Worm (Caenorhabditis elegans): ENCODE measurements around the gene srg-59.

srg-59 gene

DNA sequence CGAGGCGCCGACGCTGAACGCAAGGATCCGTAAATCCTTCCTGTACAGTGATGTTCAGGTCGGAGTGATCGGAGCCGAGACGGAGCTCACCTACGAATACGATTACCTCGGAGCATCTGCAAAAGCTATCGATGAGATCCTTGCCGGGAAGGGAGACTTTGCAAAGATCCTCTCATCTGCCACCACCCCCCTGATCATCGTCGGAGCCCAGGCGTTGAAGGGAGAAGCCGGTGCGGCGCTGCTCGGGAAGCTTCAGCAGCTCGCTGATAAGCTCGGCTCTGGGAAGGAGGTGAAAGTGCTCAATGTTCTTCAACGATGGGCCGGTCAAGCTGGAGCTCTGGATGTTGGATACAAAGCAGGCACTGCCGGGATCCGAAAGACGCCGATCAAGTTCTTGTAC lies 21.8 kb downstream of the srg-59 start:
- TF ChIP-seq nhr-77 (tag; optimal IDR thresholded peaks at IDR 0.05): no peak
- no peak for TF ChIP-seq nhr-47 (tag; optimal IDR thresholded peaks at IDR 0.05)
- TF ChIP-seq ets-5 (GFP tag; IDR thresholded peaks at IDR 0.05): no peak
- TF ChIP-seq ceh-63 (GFP tag; optimal IDR thresholded peaks at IDR 0.05): no peak
- no peak for TF ChIP-seq sup-37 (GFP tag; optimal IDR thresholded peaks at IDR 0.05)
- no peak for TF ChIP-seq ztf-4 (tag; optimal IDR thresholded peaks at IDR 0.05)

DNA sequence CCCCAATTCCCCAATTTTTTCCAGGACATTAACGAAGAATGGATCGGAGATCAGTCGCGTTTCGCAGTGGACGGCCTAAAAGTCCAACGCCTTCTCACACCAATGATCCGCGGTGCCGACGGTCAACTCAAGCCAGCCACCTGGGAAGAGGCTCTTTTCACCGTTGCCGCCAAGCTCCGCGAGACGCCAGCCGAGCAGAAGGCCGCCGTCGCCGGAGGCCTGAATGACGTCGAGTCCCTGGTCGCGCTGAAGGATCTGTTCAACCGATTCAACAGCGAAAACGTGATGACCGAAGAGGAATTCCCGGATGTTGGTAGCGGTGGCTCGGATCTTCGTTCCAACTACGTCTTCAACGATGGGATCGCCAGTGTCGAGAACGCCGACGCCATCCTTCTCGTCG lies 22.2 kb downstream of the srg-59 start:
- TF ChIP-seq nhr-11 (tag; optimal IDR thresholded peaks at IDR 0.05) (no peak), hlh-17 (GFP tag; optimal IDR thresholded peaks at IDR 0.05; ENCODE audit: borderline replicate concordance) (no peak), pax-3 (tag; optimal IDR thresholded peaks at IDR 0.05) (no peak), ets-5 (GFP tag; IDR thresholded peaks at IDR 0.05) (no peak), tbx-2 (tag; optimal IDR thresholded peaks at IDR 0.05) (no peak), mab-9 (GFP tag; IDR thresholded peaks at IDR 0.05) (no peak), mdl-1 (tag; optimal IDR thresholded peaks at IDR 0.05) (no peak), sptf-1 (tag; optimal IDR thresholded peaks at IDR 0.05) (no peak), ceh-63 (GFP tag; optimal IDR thresholded peaks at IDR 0.05) (no peak), nhr-47 (tag; optimal IDR thresholded peaks at IDR 0.05) (no peak), ceh-8 (GFP tag; optimal IDR thresholded peaks at IDR 0.05) (no peak), ama-1 (optimal IDR thresholded peaks at IDR 0.05) (no peak)

ce11 chrV:2698826-2699225 lies 26.3 kb downstream of the srg-59 start, which contains the start of gene nuo-5:
Gene nuo-5, plus strand, starts transcription at chrV:2698972.
- TF ChIP-seq egl-27 (tag; optimal IDR thresholded peaks at IDR 0.05): no peak

- TF ChIP-seq C04F5.9 (tag; optimal IDR thresholded peaks at IDR 0.05) (no peak), skn-1 (tag; optimal IDR thresholded peaks at IDR 0.05) (no peak), Y116A8C.19 (tag; optimal IDR thresholded peaks at IDR 0.05; ENCODE audit: borderline replicate concordance) (no peak), elt-3 (tag; optimal IDR thresholded peaks at IDR 0.05) (no peak), ama-1 (optimal IDR thresholded peaks at IDR 0.05) (no peak), unc-130 (tag; optimal IDR thresholded peaks at IDR 0.05) (no peak), ceh-82 (tag; optimal IDR thresholded peaks at IDR 0.05) (no peak), zip-4 (GFP tag; optimal IDR thresholded peaks at IDR 0.05) (no peak)
Measured at ce11 chrV:2697693-2698092, 27.4 kb downstream of the srg-59 start.

DNA sequence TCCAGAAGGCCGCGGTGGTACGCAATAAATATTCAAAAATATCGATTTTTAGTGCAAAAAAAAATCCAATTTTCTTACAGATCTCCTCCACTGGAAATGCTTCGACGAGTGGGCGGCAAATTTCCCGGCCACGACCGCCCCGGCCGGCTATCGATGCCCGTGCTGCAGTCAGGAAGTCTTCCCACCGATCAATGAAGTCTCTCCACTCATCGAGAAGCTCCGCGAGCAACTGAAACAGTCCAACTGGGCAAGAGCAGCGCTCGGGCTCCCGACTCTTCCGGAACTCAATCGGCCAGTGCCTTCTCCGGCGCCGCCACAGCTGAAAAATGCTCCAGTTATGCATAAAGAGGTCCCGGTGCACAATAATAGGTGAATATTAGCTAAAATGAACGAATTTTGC lies 29.2 kb downstream of the srg-59 start, which contains the start of gene Y45G12B.3:
Y45G12B.3 (minus strand) TSS at position 320 of the 400 bp plus-strand sequence.
- TF ChIP-seq F16B12.6 (tag; optimal IDR thresholded peaks at IDR 0.05) (no peak), mab-9 (GFP tag; IDR thresholded peaks at IDR 0.05) (no peak), lin-13 (GFP tag; optimal IDR thresholded peaks at IDR 0.05) (no peak), lin-15B (tag; optimal IDR thresholded peaks at IDR 0.05) (no peak), fkh-4 (tag; optimal IDR thresholded peaks at IDR 0.05; ENCODE audit: borderline replicate concordance) (no peak), vab-15 (tag; optimal IDR thresholded peaks at IDR 0.05) (no peak), egl-27 (tag; optimal IDR thresholded peaks at IDR 0.05) (no peak), sup-37 (GFP tag; optimal IDR thresholded peaks at IDR 0.05) (no peak), ceh-88 (GFP tag; IDR thresholded peaks at IDR 0.05) (no peak), nhr-12 (tag; optimal IDR thresholded peaks at IDR 0.05) (no peak), dpl-1 (GFP tag; optimal IDR thresholded peaks at IDR 0.05) (no peak), ets-5 (GFP tag; IDR thresholded peaks at IDR 0.05) (no peak)

- TF ChIP-seq nhr-237 (tag; optimal IDR thresholded peaks at IDR 0.05) (no peak), alr-1 (tag; optimal IDR thresholded peaks at IDR 0.05; ENCODE audit: borderline replicate concordance) (no peak), lin-35 (GFP tag; optimal IDR thresholded peaks at IDR 0.05) (peak; percentile 74 to 86), ceh-63 (GFP tag; optimal IDR thresholded peaks at IDR 0.05) (no peak), zag-1 (tag; optimal IDR thresholded peaks at IDR 0.05) (no peak), lin-39 (tag; optimal IDR thresholded peaks at IDR 0.05) (no peak), jun-1 (tag; optimal IDR thresholded peaks at IDR 0.05) (peak; percentile 55), grh-1 (GFP tag; IDR thresholded peaks at IDR 0.05) (peak; percentile 30; the same call in 1 of the 2 replicates), ceh-88 (GFP tag; IDR thresholded peaks at IDR 0.05) (no peak), hpl-2 (GFP tag; optimal IDR thresholded peaks at IDR 0.05) (no peak), nhr-90 (tag; optimal IDR thresholded peaks at IDR 0.05; ENCODE audit: poor library complexity) (peak; percentile 62), irx-1 (tag; optimal IDR thresholded peaks at IDR 0.05) (no peak), ceh-8 (GFP tag; optimal IDR thresholded peaks at IDR 0.05) (no peak), egl-27 (tag; optimal IDR thresholded peaks at IDR 0.05) (no peak), C34B4.2 (tag; optimal IDR thresholded peaks at IDR 0.05) (no peak), unc-86 (tag; optimal IDR thresholded peaks at IDR 0.05) (peak; percentile 30), egl-13 (tag; optimal IDR thresholded peaks at IDR 0.05) (no peak)
Measured at ce11 chrV:2694389-2694788, 30.7 kb downstream of the srg-59 start, which contains the start of gene Y45G12B.2. Gene Y45G12B.2, plus strand, starts transcription at chrV:2694771.

All from whole organism, L1 larva.